Fruit fly (Drosophila melanogaster): ENCODE measurements around the gene CG42554.

DNA sequence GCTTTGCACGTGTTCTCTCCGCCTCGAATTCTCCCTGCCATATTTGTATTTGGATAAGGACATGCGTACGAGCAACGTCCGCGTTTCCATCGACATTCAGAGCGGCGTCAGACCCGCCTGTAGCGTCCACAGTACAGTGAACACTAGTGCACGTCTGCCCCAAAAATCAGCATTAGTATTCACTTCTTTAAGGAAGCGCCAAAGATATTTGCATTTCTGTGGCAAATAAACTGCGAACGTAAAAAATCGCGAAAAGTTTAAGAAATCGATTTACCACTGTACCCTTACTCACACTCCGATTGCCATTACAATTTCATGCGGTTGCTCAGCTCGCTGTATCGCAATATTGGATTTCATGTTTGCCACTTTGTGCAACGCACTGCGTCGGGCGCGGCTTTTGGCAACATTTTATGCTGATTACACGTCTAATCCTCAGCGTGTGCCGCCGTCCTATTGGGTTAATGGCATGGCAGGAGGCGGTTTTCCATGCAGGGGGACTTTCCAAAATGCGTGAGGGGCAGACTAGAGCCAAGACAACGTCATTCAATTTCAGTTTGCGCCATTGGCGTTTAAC, 32.7 kb upstream of the CG42554 start:
- peak; percentile 73 for TF ChIP-seq CrebA (GFP tag; optimal IDR thresholded peaks at IDR 0.05; ENCODE audit: borderline replicate concordance)
- TF ChIP-seq pan (optimal IDR thresholded peaks at IDR 0.05), result no peak
- peak; percentile 96 for TF ChIP-seq OdsH (GFP tag; optimal IDR thresholded peaks at IDR 0.05)
- peak; percentile 95 for TF ChIP-seq Jra (GFP tag; optimal IDR thresholded peaks at IDR 0.05)
- TF ChIP-seq Dfd (GFP tag; optimal IDR thresholded peaks at IDR 0.05), result no peak
- peak; percentile 97 for TF ChIP-seq h (GFP tag; optimal IDR thresholded peaks at IDR 0.05)
- TF ChIP-seq br (GFP tag; optimal IDR thresholded peaks at IDR 0.05), result peak; percentile 98
- no peak for TF ChIP-seq Hr78 (GFP tag; optimal IDR thresholded peaks at IDR 0.05)
- peak; percentile 78 for TF ChIP-seq GATAd (GFP tag; optimal IDR thresholded peaks at IDR 0.05)
- peak; percentile 95 for TF ChIP-seq fru (GFP tag; optimal IDR thresholded peaks at IDR 0.05)
- peak; percentile 75 for TF ChIP-seq sv (GFP tag; optimal IDR thresholded peaks at IDR 0.05)
- TF ChIP-seq Mio (GFP tag; optimal IDR thresholded peaks at IDR 0.05), result peak; percentile 88

All from whole organism, wandering third instar larva.